Worm (Caenorhabditis elegans): Measurements from ENCODE around the gene Y45G12B.3.

Y45G12B.3 gene

DNA sequence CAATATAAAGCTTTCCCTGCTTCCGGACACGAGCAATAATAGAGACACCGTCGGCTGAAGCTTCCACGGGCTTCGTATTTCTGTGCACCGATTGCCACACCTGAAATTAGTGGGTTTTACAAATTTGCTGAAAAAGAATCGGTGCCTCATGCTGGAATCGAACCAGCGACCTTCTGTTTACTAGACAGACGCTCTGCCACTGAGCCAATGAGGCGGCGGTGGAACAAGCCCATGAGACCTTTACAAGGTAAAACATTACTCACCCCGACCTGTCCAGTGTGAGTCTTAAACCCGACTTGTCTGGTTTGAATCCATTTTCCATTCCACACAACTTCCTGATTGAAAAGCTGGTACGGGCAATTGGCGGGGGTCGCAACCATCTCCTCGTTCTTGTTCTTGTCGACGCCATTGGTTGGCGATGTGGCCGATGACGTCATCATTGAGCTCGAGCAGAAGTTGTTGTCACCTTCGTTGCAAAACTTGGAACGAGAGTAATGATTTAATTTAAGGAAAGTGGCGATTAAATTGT lies 31.5 kb downstream of the Y45G12B.3 start, which contains the start of gene ndx-2 (continued):
- TF ChIP-seq tag-97 (GFP tag; IDR thresholded peaks at IDR 0.05): no peak
- TF ChIP-seq T26A8.4 (GFP tag; IDR thresholded peaks at IDR 0.05): peak; percentile 48
- no peak for TF ChIP-seq F49E8.2 (tag; optimal IDR thresholded peaks at IDR 0.05; ENCODE audit: borderline replicate concordance)
- no peak for TF ChIP-seq jun-1 (tag; optimal IDR thresholded peaks at IDR 0.05)
- TF ChIP-seq daf-8 (GFP tag; IDR thresholded peaks at IDR 0.05): no peak
- peak; percentile 10 for TF ChIP-seq dve-1 (tag; optimal IDR thresholded peaks at IDR 0.05; ENCODE audit: insufficient read depth)
- peak; percentile 65; the same call in 1 of the 2 replicates for TF ChIP-seq nhr-41 (GFP tag; IDR thresholded peaks at IDR 0.05)
- TF ChIP-seq lin-15B (tag; optimal IDR thresholded peaks at IDR 0.05): no peak
- 0 out of 2 replicates have a peak, but pooled peaks have one; percentile 50 for TF ChIP-seq php-3 (GFP tag; IDR thresholded peaks at IDR 0.05)
- peak; percentile 6 for TF ChIP-seq hlh-30 (tag; optimal IDR thresholded peaks at IDR 0.05; ENCODE audit: insufficient read depth)
- TF ChIP-seq lin-38 (GFP tag; IDR thresholded peaks at IDR 0.05): peak; percentile 85
- no peak for TF ChIP-seq pqm-1 (tag; optimal IDR thresholded peaks at IDR 0.05)
- TF ChIP-seq nhr-28 (tag; optimal IDR thresholded peaks at IDR 0.05): no peak
- 0 out of 2 replicates have a peak, but pooled peaks have one; percentile 25 for TF ChIP-seq mdt-29 (GFP tag; IDR thresholded peaks at IDR 0.05)
- peak; percentile 17 for TF ChIP-seq mxl-3 (GFP tag; optimal IDR thresholded peaks at IDR 0.05)
- 0 out of 2 replicates have a peak, but pooled peaks have one; percentile 29 for TF ChIP-seq nhr-42 (GFP tag; IDR thresholded peaks at IDR 0.05)
- TF ChIP-seq vab-7 (GFP tag; IDR thresholded peaks at IDR 0.05): 0 out of 2 replicates have a peak, but pooled peaks have one; percentile 46
- peak; percentile 66 for TF ChIP-seq ctbp-1 (GFP tag; IDR thresholded peaks at IDR 0.05)
- TF ChIP-seq daf-12 (tag; optimal IDR thresholded peaks at IDR 0.05): no peak
- TF ChIP-seq ceh-28 (tag; optimal IDR thresholded peaks at IDR 0.05): no peak
- TF ChIP-seq daf-16 (GFP tag; optimal IDR thresholded peaks at IDR 0.05): peak in 1 of 2 experiments; percentile 57
- peak; percentile 90 for TF ChIP-seq daf-16 (tag; optimal IDR thresholded peaks at IDR 0.05)
- TF ChIP-seq nhr-76 (tag; optimal IDR thresholded peaks at IDR 0.05): no peak
- no peak for TF ChIP-seq lin-29 (GFP tag; IDR thresholded peaks at IDR 0.05)
- TF ChIP-seq madf-9 (GFP tag; conservative IDR thresholded peaks at IDR 0.05): peak; percentile 43; the same call in 1 of the 2 replicates
- no peak for TF ChIP-seq lsy-2 (tag; optimal IDR thresholded peaks at IDR 0.05)
- peak; percentile 78 for TF ChIP-seq lin-13 (GFP tag; optimal IDR thresholded peaks at IDR 0.05)
- peak; percentile 93 for TF ChIP-seq lim-7 (GFP tag; IDR thresholded peaks at IDR 0.05)
- TF ChIP-seq hlh-11 (tag; optimal IDR thresholded peaks at IDR 0.05): peak; percentile 10
- no peak for TF ChIP-seq aly-2 (tag; optimal IDR thresholded peaks at IDR 0.05)
- peak; percentile 17; the same call in 1 of the 2 replicates for TF ChIP-seq lin-1 (GFP tag; IDR thresholded peaks at IDR 0.05)
- TF ChIP-seq unc-130 (GFP tag; optimal IDR thresholded peaks at IDR 0.05): no peak
- peak; percentile 57 for TF ChIP-seq dmd-6 (GFP tag; IDR thresholded peaks at IDR 0.05)
- peak; percentile 45; the same call in 1 of the 2 replicates for TF ChIP-seq tra-1 (GFP tag; IDR thresholded peaks at IDR 0.05)
- no peak for TF ChIP-seq nhr-48 (tag; optimal IDR thresholded peaks at IDR 0.05)
- peak; percentile 41 for TF ChIP-seq Y5F2A.4 (GFP tag; optimal IDR thresholded peaks at IDR 0.05)
- TF ChIP-seq snpc-4 (tag; optimal IDR thresholded peaks at IDR 0.05): no peak
- TF ChIP-seq ceh-62 (tag; optimal IDR thresholded peaks at IDR 0.05): no peak
- TF ChIP-seq nhr-111 (GFP tag; optimal IDR thresholded peaks at IDR 0.05): peak; percentile 82
- no peak for TF ChIP-seq ztf-7 (tag; optimal IDR thresholded peaks at IDR 0.05)
- TF ChIP-seq nhr-102 (tag; optimal IDR thresholded peaks at IDR 0.05): peak; percentile 8

- TF ChIP-seq snpc-4 (tag; optimal IDR thresholded peaks at IDR 0.05) (no peak), unc-62 (GFP tag; optimal IDR thresholded peaks at IDR 0.05 in 1 of 2) (peak in 1 of 2 experiments; percentile 93), unc-62 (tag; optimal IDR thresholded peaks at IDR 0.05) (no peak), cey-2 (tag; optimal IDR thresholded peaks at IDR 0.05; ENCODE audit: borderline replicate concordance, insufficient read depth) (no peak), lin-39 (tag; optimal IDR thresholded peaks at IDR 0.05) (no peak), F44E2.7 (GFP tag; IDR thresholded peaks at IDR 0.05) (no peak), nhr-11 (tag; optimal IDR thresholded peaks at IDR 0.05) (no peak)
Observed at ce11 chrV:2660457-2660856, 35.6 kb downstream of the Y45G12B.3 start.
